Worm (Caenorhabditis elegans) whole organism, L2 larva: Measurements from ENCODE around the gene K09A9.6.

Experiments
- C34F6.9 ChIP-seq: fragments of 150-350 bp; optimal IDR thresholded peaks from 2 replicates; lab custom pipeline; 2014; ENCODE audit warnings: missing biosample characterization, missing genetic modification characterization
- R02D3.7 ChIP-seq: fragments of 150-350 bp; optimal IDR thresholded peaks from 2 replicates; lab custom pipeline; 2014; ENCODE audit warnings: missing biosample characterization, missing genetic modification characterization
- Y55F3AM.14 ChIP-seq: fragments of 200-800 bp; sonication (Bioruptor generic); optimal IDR thresholded peaks from 2 replicates; lab custom pipeline; 2018; ENCODE audit warnings: mild to moderate bottlenecking, missing genetic modification characterization, missing compliant biosample characterization
- ZK546.5 ChIP-seq: sonication (generic microtip); optimal IDR thresholded peaks from 2 replicates; lab custom pipeline; 2017; ENCODE audit warnings: missing biosample characterization, missing genetic modification characterization
- alr-1 ChIP-seq: fragments of 150-350 bp; optimal IDR thresholded peaks from 2 replicates; lab custom pipeline; 2014; ENCODE audit warnings: missing biosample characterization, missing genetic modification characterization
- aly-2 ChIP-seq: fragments of 150-350 bp; optimal IDR thresholded peaks from 2 replicates; lab custom pipeline; 2014; ENCODE audit warnings: missing biosample characterization, missing genetic modification characterization
- blmp-1 ChIP-seq: sonication (generic microtip); optimal IDR thresholded peaks from 2 replicates; lab custom pipeline; 2017; ENCODE audit warnings: missing genetic modification characterization, mild to moderate bottlenecking, missing compliant biosample characterization, antibody characterized with exemption, moderate library complexity; ENCODE audit not compliant: insufficient read depth
- ceh-16 ChIP-seq: fragments of 150-350 bp; optimal IDR thresholded peaks from 2 replicates; lab custom pipeline; 2014; ENCODE audit warnings: missing biosample characterization, missing genetic modification characterization
- crh-2 ChIP-seq: sonication (generic microtip); optimal IDR thresholded peaks from 2 replicates; lab custom pipeline; 2017; ENCODE audit warnings: missing biosample characterization, missing genetic modification characterization
- egl-27 ChIP-seq: sonication (generic microtip); optimal IDR thresholded peaks from 3 replicates; lab custom pipeline; 2017; ENCODE audit warnings: missing biosample characterization, missing genetic modification reagents, missing genetic modification characterization
- fos-1 ChIP-seq: fragments of 150-350 bp; optimal IDR thresholded peaks from 2 replicates; lab custom pipeline; 2014; ENCODE audit warnings: missing biosample characterization, missing genetic modification characterization
- lin-11 ChIP-seq: fragments of 150-350 bp; sonication (generic microtip); optimal IDR thresholded peaks from 2 replicates; lab custom pipeline; 2014; ENCODE audit warnings: missing biosample characterization, missing genetic modification characterization, inconsistent platforms, mixed read lengths
- lin-13 ChIP-seq: fragments of 150-350 bp; optimal IDR thresholded peaks from 2 replicates; lab custom pipeline; 2014; ENCODE audit warnings: missing biosample characterization, missing genetic modification reagents, missing genetic modification characterization
- lin-39 ChIP-seq: fragments of 150-350 bp; optimal IDR thresholded peaks from 2 replicates; lab custom pipeline; 2014; ENCODE audit warnings: missing biosample characterization, missing genetic modification reagents, missing genetic modification characterization
- lsy-2 ChIP-seq, 2 experiments: fragments of 150-350 bp in 1 of 2; sonication (generic microtip) in 1 of 2; optimal IDR thresholded peaks; 2 replicates each; lab custom pipeline; 2014 to 2017; ENCODE audit warnings: missing biosample characterization in 2 of 2, missing genetic modification characterization in 2 of 2
- mbf-1 ChIP-seq: sonication (generic microtip); optimal IDR thresholded peaks from 2 replicates; lab custom pipeline; 2017; ENCODE audit warnings: missing biosample characterization, missing genetic modification characterization
- mdl-1 ChIP-seq, 2 experiments: fragments of 150-350 bp in 1 of 2; sonication (generic microtip) in 1 of 2; optimal IDR thresholded peaks; 2 replicates each; lab custom pipeline; 2017; ENCODE audit warnings: missing biosample characterization in 2 of 2, missing genetic modification characterization in 2 of 2
- nhr-11 ChIP-seq: fragments of 150-350 bp; optimal IDR thresholded peaks from 2 replicates; lab custom pipeline; 2014; ENCODE audit warnings: missing biosample characterization, missing genetic modification characterization
- nhr-129 ChIP-seq: fragments of 150-350 bp; optimal IDR thresholded peaks from 2 replicates; lab custom pipeline; 2014; ENCODE audit warnings: missing biosample characterization, missing genetic modification characterization
- nhr-21 ChIP-seq: fragments of 150-350 bp; optimal IDR thresholded peaks from 2 replicates; lab custom pipeline; 2014; ENCODE audit warnings: missing biosample characterization, missing genetic modification characterization
- nhr-237 ChIP-seq: fragments of 150-350 bp; optimal IDR thresholded peaks from 2 replicates; lab custom pipeline; 2014; ENCODE audit warnings: missing biosample characterization, missing genetic modification characterization
- nhr-25 ChIP-seq: fragments of 150-350 bp; sonication (generic microtip); optimal IDR thresholded peaks from 3 replicates; lab custom pipeline; 2014; ENCODE audit warnings: missing biosample characterization, missing genetic modification characterization
- nhr-6 ChIP-seq: fragments of 150-350 bp; optimal IDR thresholded peaks from 2 replicates; lab custom pipeline; 2014; ENCODE audit warnings: missing biosample characterization, missing genetic modification characterization
- nhr-77 ChIP-seq: fragments of 150-350 bp; optimal IDR thresholded peaks from 2 replicates; lab custom pipeline; 2014; ENCODE audit warnings: missing biosample characterization, missing genetic modification characterization
- peb-1 ChIP-seq: fragments of 150-350 bp; optimal IDR thresholded peaks from 2 replicates; lab custom pipeline; 2014; ENCODE audit warnings: missing biosample characterization, missing genetic modification characterization
- skn-1 ChIP-seq: sonication (generic microtip); optimal IDR thresholded peaks from 2 replicates; lab custom pipeline; 2017; ENCODE audit warnings: missing biosample characterization, missing genetic modification characterization
- sma-3 ChIP-seq: sonication (generic microtip); optimal IDR thresholded peaks from 2 replicates; lab custom pipeline; 2016; ENCODE audit warnings: missing genetic modification reagents, missing genetic modification characterization, missing compliant biosample characterization
- sma-9 ChIP-seq, 2 experiments: fragments of 150-350 bp in 1 of 2; sonication (generic microtip) in 1 of 2; optimal IDR thresholded peaks; 2 replicates each; lab custom pipeline; 2014 to 2016; ENCODE audit warnings: missing genetic modification characterization in 2 of 2, mild to moderate bottlenecking in 1 of 2, missing biosample characterization in 1 of 2, missing compliant biosample characterization in 1 of 2, missing genetic modification reagents in 1 of 2, moderate library complexity in 1 of 2
- snpc-4 ChIP-seq: fragments of 150-350 bp; optimal IDR thresholded peaks from 2 replicates; lab custom pipeline; 2014; ENCODE audit warnings: missing biosample characterization, missing genetic modification characterization
- unc-39 ChIP-seq: fragments of 150-350 bp; optimal IDR thresholded peaks from 2 replicates; lab custom pipeline; 2014; ENCODE audit warnings: missing biosample characterization, missing genetic modification characterization
- unc-55 ChIP-seq: fragments of 150-350 bp; sonication (generic microtip); optimal IDR thresholded peaks from 3 replicates; lab custom pipeline; 2014; ENCODE audit warnings: missing biosample characterization, missing genetic modification reagents, missing genetic modification characterization
- zag-1 ChIP-seq: fragments of 150-350 bp; optimal IDR thresholded peaks from 2 replicates; lab custom pipeline; 2014; ENCODE audit warnings: missing biosample characterization, missing genetic modification characterization
- ztf-1 ChIP-seq: fragments of 200-800 bp; sonication (Bioruptor generic); conservative IDR thresholded peaks from 2 replicates; pipeline ENCODE4 v1.3.6; 2022; ENCODE audit warnings: missing genetic modification characterization, missing compliant biosample characterization
- ztf-11 ChIP-seq: sonication (generic microtip); optimal IDR thresholded peaks from 2 replicates; lab custom pipeline; 2017; ENCODE audit warnings: missing biosample characterization, missing genetic modification characterization
- ztf-4 ChIP-seq: fragments of 150-350 bp; optimal IDR thresholded peaks from 2 replicates; lab custom pipeline; 2014; ENCODE audit warnings: missing biosample characterization, missing genetic modification characterization

K09A9.6 gene

ce11 chrX:15586192-15586591, 9.2 kb downstream of the K09A9.6 start:
- TF ChIP-seq mbf-1 (tag; lab: Kevin White, UChicago) (no peak), C34F6.9 (tag; lab: Kevin White, UChicago) (no peak), Y55F3AM.14 (GFP tag; lab: Kevin White, UChicago) (no peak), snpc-4 (tag; lab: Kevin White, UChicago) (peak; percentile 53), nhr-6 (no peak), egl-27 (tag; lab: Kevin White, UChicago) (no peak), nhr-25 (tag; lab: Kevin White, UChicago) (no peak)

ce11 chrX:15590347-15590928, 13.4 kb downstream of the K09A9.6 start, which contains the start of gene gas-1:
gas-1 (minus strand) TSS chrX:15590397.
- peak in 1 of 2 experiments; percentile 36 for TF ChIP-seq lsy-2 (tag; optimal IDR thresholded peaks at IDR 0.05; lab: Kevin White, UChicago)
- TF ChIP-seq C34F6.9 (tag; lab: Kevin White, UChicago), result no peak
- no peak for TF ChIP-seq skn-1
- peak; percentile 1 for TF ChIP-seq crh-2 (tag; lab: Kevin White, UChicago)
- TF ChIP-seq zag-1 (tag; lab: Kevin White, UChicago), result no peak
- TF ChIP-seq unc-55, result peak; percentile 54
- peak; percentile 23 for TF ChIP-seq nhr-129 (tag; lab: Kevin White, UChicago)

ce11 chrX:15591068-15591467, 14.0 kb downstream of the K09A9.6 start, which contains the start of gene usp-33:
usp-33 (plus strand) TSS chrX:15591368.
- TF ChIP-seq zag-1 (tag; lab: Kevin White, UChicago) (no peak), snpc-4 (tag; lab: Kevin White, UChicago) (no peak), nhr-237 (tag; lab: Kevin White, UChicago) (no peak), lin-11 (no peak), alr-1 (no peak), ZK546.5 (tag; lab: Kevin White, UChicago) (no peak)

- TF ChIP-seq unc-55 (no peak), R02D3.7 (tag; lab: Kevin White, UChicago) (no peak), ztf-1 (no peak), mdl-1 (tag; optimal IDR thresholded peaks at IDR 0.05; lab: Kevin White, UChicago) (no peak), lin-39 (tag; lab: Kevin White, UChicago) (no peak), unc-39 (no peak), blmp-1 (tag; lab: Kevin White, UChicago) (no peak), zag-1 (tag; lab: Kevin White, UChicago) (no peak), ceh-16 (tag; lab: Kevin White, UChicago) (no peak), nhr-21 (tag; lab: Kevin White, UChicago) (no peak), ztf-11 (tag; lab: Kevin White, UChicago) (no peak), lin-13 (GFP tag; lab: Kevin White, UChicago) (no peak)
Observed at ce11 chrX:15593366-15593765, 16.3 kb downstream of the K09A9.6 start.

ce11 chrX:15594019-15594418, 17.0 kb downstream of the K09A9.6 start:
- TF ChIP-seq Y55F3AM.14 (GFP tag; lab: Kevin White, UChicago) (no peak), mdl-1 (tag; optimal IDR thresholded peaks at IDR 0.05; lab: Kevin White, UChicago) (no peak), ZK546.5 (tag; lab: Kevin White, UChicago) (no peak), sma-3 (GFP tag; lab: Kevin White, UChicago) (no peak), nhr-11 (tag; lab: Kevin White, UChicago) (no peak), ztf-4 (tag; lab: Kevin White, UChicago) (no peak)

ce11 chrX:15597077-15597476, 20.0 kb downstream of the K09A9.6 start, which contains the start of gene K09A9.8:
K09A9.8 (minus strand) TSS chrX:15597177.
- TF ChIP-seq nhr-77 (tag; lab: Kevin White, UChicago), result no peak
- TF ChIP-seq fos-1, result no peak
- no peak for TF ChIP-seq peb-1 (tag; lab: Kevin White, UChicago)
- TF ChIP-seq aly-2 (tag; lab: Kevin White, UChicago), result no peak
- TF ChIP-seq sma-9 (GFP tag; optimal IDR thresholded peaks at IDR 0.05; lab: Kevin White, UChicago), result no peak
- TF ChIP-seq sma-9 (tag; optimal IDR thresholded peaks at IDR 0.05; lab: Kevin White, UChicago), result no peak
- TF ChIP-seq nhr-237 (tag; lab: Kevin White, UChicago), result no peak
- TF ChIP-seq mdl-1 (tag; optimal IDR thresholded peaks at IDR 0.05; lab: Kevin White, UChicago), result no peak
- no peak for TF ChIP-seq lin-11
- TF ChIP-seq zag-1 (tag; lab: Kevin White, UChicago), result no peak
- no peak for TF ChIP-seq sma-3 (GFP tag; lab: Kevin White, UChicago)
- no peak for TF ChIP-seq skn-1
- TF ChIP-seq nhr-21 (tag; lab: Kevin White, UChicago), result no peak
